Fruit fly (Drosophila melanogaster) whole organism, embryonic: Measurements from ENCODE around the gene Dhpr.

Experiments
- CG11696 ChIP-seq: fragments of 200-800 bp; sonication (Bioruptor generic); IDR thresholded peaks from 2 replicates; pipeline ENCODE4 v1.3.6; 2022; ENCODE audit warnings: missing biosample characterization, missing genetic modification characterization
- CG12744 ChIP-seq: fragments of 200-800 bp; sonication (Bioruptor generic); optimal IDR thresholded peaks from 2 replicates; lab custom pipeline; 2016; ENCODE audit warnings: missing biosample characterization, missing genetic modification characterization
- CG8359 ChIP-seq: fragments of 200-800 bp; sonication (Bioruptor generic); optimal IDR thresholded peaks from 2 replicates; lab custom pipeline; 2017; ENCODE audit warnings: missing biosample characterization, mild to moderate bottlenecking, missing genetic modification characterization, borderline replicate concordance
- Fer2 ChIP-seq: fragments of 200-800 bp; sonication (Bioruptor generic); optimal IDR thresholded peaks from 2 replicates; lab custom pipeline; 2018; ENCODE audit warnings: missing biosample characterization, mild to moderate bottlenecking, missing genetic modification characterization, moderate library complexity
- Hr78 ChIP-seq, 2 experiments: fragments of 200-800 bp in 1 of 2; fragments of >200 bp in 1 of 2; sonication (Bioruptor generic) in 1 of 2; optimal IDR thresholded peaks; 2 replicates each; lab custom pipeline; 2017 to 2019; ENCODE audit warnings: missing biosample characterization in 2 of 2, missing genetic modification characterization in 2 of 2, mild to moderate bottlenecking in 1 of 2, moderate library complexity in 1 of 2
- chm ChIP-seq: fragments of 200-800 bp; sonication (Bioruptor generic); IDR thresholded peaks from 2 replicates; pipeline ENCODE4 v1.3.6; 2022; ENCODE audit warnings: missing biosample characterization, missing genetic modification characterization
- her ChIP-seq: fragments of 200-800 bp; sonication (Bioruptor generic); optimal IDR thresholded peaks from 2 replicates; lab custom pipeline; 2016; ENCODE audit warnings: missing biosample characterization, missing genetic modification characterization
- seq ChIP-seq: fragments of 200-800 bp; sonication (Bioruptor generic); IDR thresholded peaks from 2 replicates; pipeline ENCODE4 v1.3.6; 2022; ENCODE audit warnings: missing biosample characterization, missing genetic modification characterization
- unpg ChIP-seq: fragments of 200-800 bp; sonication (Bioruptor generic); optimal IDR thresholded peaks from 3 replicates; lab custom pipeline; 2018; ENCODE audit warnings: missing biosample characterization, mild to moderate bottlenecking, missing genetic modification characterization, moderate library complexity

dm6 chr3L:9096648-9097047 lies 37.7 kb upstream of the Dhpr start, which contains the start of gene CG13315:
- TF ChIP-seq chm = no peak
- TF ChIP-seq seq (GFP tag; lab: Robert Waterston, UW) = no peak
- no peak for TF ChIP-seq CG11696 (GFP tag; lab: Robert Waterston, UW)
- no peak for TF ChIP-seq CG8359 (GFP tag; lab: Kevin White, UChicago)
- no peak for TF ChIP-seq Fer2 (tag; lab: Kevin White, UChicago)
- TF ChIP-seq unpg (GFP tag; lab: Kevin White, UChicago) = no peak
- no peak for TF ChIP-seq Hr78 (GFP tag; optimal IDR thresholded peaks at IDR 0.05; lab: Kevin White, UChicago)
- no peak for TF ChIP-seq her (GFP tag; lab: Kevin White, UChicago)
- no peak for TF ChIP-seq CG12744 (GFP tag; lab: Kevin White, UChicago)
